Worm (Caenorhabditis elegans): ENCODE data around the gene F54B11.7.

F54B11.7 gene

ce11 chrX:13569854-13570253 is 30.4 kb upstream of the F54B11.7 start, which contains the start of gene R01E6.7:
TSS of gene R01E6.7 (minus strand) at chrX:13569954.
- TF ChIP-seq C34B4.2 (tag; optimal IDR thresholded peaks at IDR 0.05) (no peak), fkh-10 (GFP tag; optimal IDR thresholded peaks at IDR 0.05) (no peak), xbp-1 (tag; optimal IDR thresholded peaks at IDR 0.05) (no peak), fos-1 (tag; optimal IDR thresholded peaks at IDR 0.05) (no peak), pag-3 (tag; optimal IDR thresholded peaks at IDR 0.05; ENCODE audit: borderline replicate concordance, insufficient read depth) (no peak), nhr-84 (tag; optimal IDR thresholded peaks at IDR 0.05) (no peak), alr-1 (tag; optimal IDR thresholded peaks at IDR 0.05; ENCODE audit: borderline replicate concordance) (no peak), unc-130 (tag; optimal IDR thresholded peaks at IDR 0.05) (no peak), snpc-4 (tag; optimal IDR thresholded peaks at IDR 0.05) (no peak), tbx-2 (tag; optimal IDR thresholded peaks at IDR 0.05) (no peak), lin-39 (tag; optimal IDR thresholded peaks at IDR 0.05) (no peak), unc-86 (tag; optimal IDR thresholded peaks at IDR 0.05) (no peak), ceh-63 (GFP tag; optimal IDR thresholded peaks at IDR 0.05) (no peak), lin-13 (GFP tag; optimal IDR thresholded peaks at IDR 0.05) (no peak), ceh-82 (tag; optimal IDR thresholded peaks at IDR 0.05) (no peak)

- TF ChIP-seq lin-15B (tag; optimal IDR thresholded peaks at IDR 0.05), result no peak
- no peak for TF ChIP-seq nhr-84 (tag; optimal IDR thresholded peaks at IDR 0.05)
- peak; percentile 17 for TF ChIP-seq egl-13 (tag; optimal IDR thresholded peaks at IDR 0.05)
- no peak for TF ChIP-seq zag-1 (tag; optimal IDR thresholded peaks at IDR 0.05)
- no peak for TF ChIP-seq fkh-10 (GFP tag; optimal IDR thresholded peaks at IDR 0.05)
- peak; percentile 6 for TF ChIP-seq nhr-47 (tag; optimal IDR thresholded peaks at IDR 0.05)
- peak; percentile 34 for TF ChIP-seq pax-3 (tag; optimal IDR thresholded peaks at IDR 0.05)
- peak; percentile 6 for TF ChIP-seq fkh-8 (tag; optimal IDR thresholded peaks at IDR 0.05)
- TF ChIP-seq dsc-1 (tag; optimal IDR thresholded peaks at IDR 0.05), result peak; percentile 92
- no peak for TF ChIP-seq ceh-88 (GFP tag; IDR thresholded peaks at IDR 0.05)
- no peak for TF ChIP-seq xbp-1 (tag; optimal IDR thresholded peaks at IDR 0.05)
- TF ChIP-seq ceh-82 (tag; optimal IDR thresholded peaks at IDR 0.05), result no peak
- peak; percentile 28 for TF ChIP-seq sox-4 (tag; optimal IDR thresholded peaks at IDR 0.05)
- TF ChIP-seq ceh-90 (tag; optimal IDR thresholded peaks at IDR 0.05), result no peak
- no peak for TF ChIP-seq F16B12.6 (tag; optimal IDR thresholded peaks at IDR 0.05)
- TF ChIP-seq ama-1 (optimal IDR thresholded peaks at IDR 0.05), result no peak
Observed at ce11 chrX:13574029-13574428, 26.2 kb upstream of the F54B11.7 start.

DNA sequence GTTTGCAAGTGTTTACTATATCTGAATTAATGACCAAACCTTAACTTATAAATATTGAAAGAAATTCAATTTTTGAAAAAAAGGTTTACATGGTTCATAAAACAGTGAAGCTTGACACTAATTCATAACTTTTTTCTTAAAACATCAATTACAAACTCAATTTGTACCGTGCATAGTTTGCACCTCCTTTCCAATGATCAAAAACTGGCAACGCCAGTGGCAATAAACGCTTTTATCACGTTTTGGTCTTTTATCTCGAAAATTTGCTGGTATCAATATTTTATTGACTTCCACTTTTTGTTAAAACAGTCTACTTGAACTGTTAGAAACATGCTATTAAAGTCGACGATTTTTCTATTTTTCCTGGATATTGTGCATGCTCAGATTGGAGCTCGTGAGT is 21.8 kb upstream of the F54B11.7 start, which contains the start of gene F54B11.11:
Gene F54B11.11 (plus strand): TSS at position 301 of the 400 bp plus-strand sequence.
- TF ChIP-seq rnt-1 (tag; optimal IDR thresholded peaks at IDR 0.05), result no peak
- peak; percentile 33 for TF ChIP-seq nhr-85 (tag)
- no peak for TF ChIP-seq zag-1 (tag; optimal IDR thresholded peaks at IDR 0.05)
- no peak for TF ChIP-seq dpl-1 (GFP tag; optimal IDR thresholded peaks at IDR 0.05)
- no peak for TF ChIP-seq skn-1 (tag; optimal IDR thresholded peaks at IDR 0.05)
- no peak for TF ChIP-seq nhr-28 (tag; optimal IDR thresholded peaks at IDR 0.05)
- TF ChIP-seq efl-1 (optimal IDR thresholded peaks at IDR 0.05), result no peak
- TF ChIP-seq efl-1 (GFP tag; optimal IDR thresholded peaks at IDR 0.05 in 1 of 2), result no peak
- TF ChIP-seq hpl-2 (GFP tag; optimal IDR thresholded peaks at IDR 0.05), result no peak
- no peak for TF ChIP-seq unc-86 (tag; optimal IDR thresholded peaks at IDR 0.05)

ce11 chrX:13581820-13582219 is 18.4 kb upstream of the F54B11.7 start, which contains the start of gene F54B11.10:
TSS of gene F54B11.10 (plus strand) at chrX:13582120.
- TF ChIP-seq ces-1 (GFP tag; optimal IDR thresholded peaks at IDR 0.05), result no peak
- TF ChIP-seq nhr-12 (tag; optimal IDR thresholded peaks at IDR 0.05), result no peak
- no peak for TF ChIP-seq hlh-4 (tag; optimal IDR thresholded peaks at IDR 0.05)
- TF ChIP-seq rnt-1 (tag; optimal IDR thresholded peaks at IDR 0.05), result no peak
- TF ChIP-seq mef-2 (tag; optimal IDR thresholded peaks at IDR 0.05), result no peak
- TF ChIP-seq tbx-2 (tag; optimal IDR thresholded peaks at IDR 0.05), result no peak
- TF ChIP-seq grh-1 (GFP tag; IDR thresholded peaks at IDR 0.05), result no peak
- no peak for TF ChIP-seq C34B4.2 (tag; optimal IDR thresholded peaks at IDR 0.05)
- no peak for TF ChIP-seq vab-15 (tag; optimal IDR thresholded peaks at IDR 0.05)
- TF ChIP-seq sox-4 (tag; optimal IDR thresholded peaks at IDR 0.05), result no peak
- no peak for TF ChIP-seq egl-27 (tag; optimal IDR thresholded peaks at IDR 0.05)
